Fruit fly (Drosophila melanogaster) whole organism: Measurements from ENCODE around the gene CG11583.

Source experiments
- CG8478 ChIP-seq: fragments of >200 bp; optimal IDR thresholded peaks from 2 replicates; lab custom pipeline; 2018; ENCODE audit warnings: inconsistent platforms
- Dll ChIP-seq: fragments of >200 bp; optimal IDR thresholded peaks from 2 replicates; lab custom pipeline; 2017
- EcR ChIP-seq, 2 experiments: fragments of >200 bp; optimal IDR thresholded peaks; 2 replicates each; lab custom pipeline; 2017; ENCODE audit warnings: missing biosample characterization in 2 of 2, missing genetic modification characterization in 2 of 2, missing genetic modification reagents in 2 of 2
- pan ChIP-seq: fragments of >200 bp; optimal IDR thresholded peaks from 2 replicates; lab custom pipeline; 2017
- psq ChIP-seq: fragments of >200 bp; optimal IDR thresholded peaks from 2 replicates; lab custom pipeline; 2017
- usp ChIP-seq: fragments of >200 bp; optimal IDR thresholded peaks from 2 replicates; lab custom pipeline; 2017; ENCODE audit warnings: missing biosample characterization, missing genetic modification characterization, mixed read lengths

CG11583 gene

dm6 chr3L:4282627-4283026, at the start of gene CG11583:
Gene CG11583, minus strand, starts transcription at chr3L:4282817.
- TF ChIP-seq EcR (GFP tag; optimal IDR thresholded peaks at IDR 0.05; lab: Kevin White, UChicago) (no peak), CG8478 (lab: Kevin White, UChicago) (no peak), pan (no peak), usp (GFP tag; lab: Kevin White, UChicago) (no peak), psq (lab: Kevin White, UChicago) (no peak), Dll (lab: Kevin White, UChicago) (no peak)

DNA sequence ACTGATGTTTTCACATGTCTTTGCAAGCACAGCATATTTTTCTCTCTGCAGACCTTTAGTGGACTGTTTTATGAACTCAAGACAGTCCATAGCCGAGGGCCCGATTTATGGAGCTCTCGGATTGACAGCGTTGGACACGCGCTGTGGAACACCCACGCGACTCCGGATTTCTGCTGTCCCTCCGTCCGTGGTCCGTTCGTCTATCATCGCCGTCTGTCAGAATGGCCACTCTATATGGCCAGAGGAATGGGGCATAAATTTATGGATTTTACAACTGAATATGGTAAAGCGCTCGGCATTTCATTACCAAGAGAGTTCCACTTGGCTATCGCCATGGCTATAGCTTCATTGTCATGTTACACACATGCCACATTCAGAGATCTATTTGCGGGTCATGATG, 45.4 kb upstream of the CG11583 start:
- TF ChIP-seq usp (GFP tag; lab: Kevin White, UChicago) (no peak), pan (no peak), Dll (lab: Kevin White, UChicago) (no peak), EcR (GFP tag; optimal IDR thresholded peaks at IDR 0.05; lab: Kevin White, UChicago) (no peak), CG8478 (lab: Kevin White, UChicago) (no peak), psq (lab: Kevin White, UChicago) (no peak)

dm6 chr3L:4322032-4322617, 39.5 kb upstream of the CG11583 start, which contains the start of gene CG15014:
Gene CG15014, minus strand, starts transcription at chr3L:4322259.
- TF ChIP-seq CG8478 (lab: Kevin White, UChicago): no peak
- TF ChIP-seq psq (lab: Kevin White, UChicago): no peak
- no peak for TF ChIP-seq EcR (GFP tag; optimal IDR thresholded peaks at IDR 0.05; lab: Kevin White, UChicago)
- TF ChIP-seq usp (GFP tag; lab: Kevin White, UChicago): no peak
- no peak for TF ChIP-seq pan
- no peak for TF ChIP-seq Dll (lab: Kevin White, UChicago)

DNA sequence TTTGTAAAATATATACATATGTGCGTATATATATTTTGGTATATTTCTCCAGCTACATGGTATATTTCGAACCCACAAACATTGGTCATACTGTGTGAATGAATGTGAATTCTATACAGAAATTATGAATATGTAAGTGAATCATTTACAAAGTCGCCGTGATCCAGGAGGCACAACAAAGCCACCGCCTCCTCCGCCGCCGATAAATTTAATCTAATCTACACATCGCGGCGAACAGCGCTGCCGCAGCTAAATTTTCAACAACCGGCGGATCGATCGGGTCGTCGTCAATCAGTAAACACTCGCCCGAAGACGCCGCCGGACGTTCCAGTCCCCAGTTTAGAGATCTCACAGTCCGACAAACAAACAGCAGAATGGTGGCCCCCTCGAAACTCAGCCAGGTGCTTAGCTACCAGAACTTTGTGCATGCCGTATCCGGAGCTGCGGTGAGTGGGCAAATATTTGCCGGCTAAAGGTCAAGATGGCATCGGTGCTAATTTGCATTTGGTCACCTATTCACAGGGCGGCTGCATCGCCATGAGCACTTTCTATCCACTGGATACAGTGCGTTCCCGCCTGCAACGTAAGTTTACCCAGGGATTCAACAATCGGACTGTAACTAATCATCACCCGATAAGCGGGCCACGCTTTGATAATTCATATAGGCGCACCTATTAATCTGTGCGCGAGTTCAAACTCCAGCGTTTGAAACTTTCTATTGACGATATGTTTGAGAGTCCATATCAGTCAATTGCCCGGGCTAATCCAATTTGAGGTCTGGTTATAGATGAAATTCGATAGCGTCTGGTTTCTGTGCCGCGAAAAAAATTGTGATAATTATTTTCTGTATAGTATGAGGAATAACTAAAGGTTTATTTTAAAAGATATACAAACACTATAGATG, 36.3 kb upstream of the CG11583 start, which contains the start of gene PMP34:
TSS of gene PMP34 (plus strand) at position 79 of the 904 bp plus-strand sequence.
- TF ChIP-seq psq (lab: Kevin White, UChicago): no peak
- TF ChIP-seq Dll (lab: Kevin White, UChicago): no peak
- no peak for TF ChIP-seq EcR (GFP tag; optimal IDR thresholded peaks at IDR 0.05; lab: Kevin White, UChicago)
- TF ChIP-seq usp (GFP tag; lab: Kevin White, UChicago): no peak
- no peak for TF ChIP-seq pan
- no peak for TF ChIP-seq CG8478 (lab: Kevin White, UChicago)

dm6 chr3L:4313299-4313698, 30.7 kb upstream of the CG11583 start, which contains the start of gene Claspin:
Gene Claspin, plus strand, starts transcription at chr3L:4313483.
- TF ChIP-seq psq (lab: Kevin White, UChicago) (no peak), pan (no peak)

DNA sequence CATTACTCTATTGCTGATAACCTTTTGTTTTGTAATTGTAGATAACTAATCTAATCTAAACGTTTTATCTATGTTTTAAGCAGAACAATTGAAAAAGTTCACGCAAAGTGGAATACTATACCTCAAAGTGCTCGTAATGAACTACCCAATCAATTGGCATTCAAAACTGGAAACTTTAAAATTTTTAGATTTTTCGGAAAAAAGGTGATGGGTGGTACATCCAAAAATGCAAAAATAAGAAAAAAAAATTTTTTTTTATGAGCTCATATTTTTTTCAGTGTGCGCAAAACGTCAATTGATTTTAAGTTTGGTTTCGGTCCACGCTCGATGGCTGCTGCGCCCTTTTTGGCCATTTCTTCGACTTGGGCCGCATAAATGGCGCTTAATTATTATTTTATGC, 28.0 kb upstream of the CG11583 start:
- TF ChIP-seq psq (lab: Kevin White, UChicago) (no peak), pan (no peak), CG8478 (lab: Kevin White, UChicago) (no peak), EcR (GFP tag; optimal IDR thresholded peaks at IDR 0.05; lab: Kevin White, UChicago) (no peak), Dll (lab: Kevin White, UChicago) (no peak), usp (GFP tag; lab: Kevin White, UChicago) (no peak)

DNA sequence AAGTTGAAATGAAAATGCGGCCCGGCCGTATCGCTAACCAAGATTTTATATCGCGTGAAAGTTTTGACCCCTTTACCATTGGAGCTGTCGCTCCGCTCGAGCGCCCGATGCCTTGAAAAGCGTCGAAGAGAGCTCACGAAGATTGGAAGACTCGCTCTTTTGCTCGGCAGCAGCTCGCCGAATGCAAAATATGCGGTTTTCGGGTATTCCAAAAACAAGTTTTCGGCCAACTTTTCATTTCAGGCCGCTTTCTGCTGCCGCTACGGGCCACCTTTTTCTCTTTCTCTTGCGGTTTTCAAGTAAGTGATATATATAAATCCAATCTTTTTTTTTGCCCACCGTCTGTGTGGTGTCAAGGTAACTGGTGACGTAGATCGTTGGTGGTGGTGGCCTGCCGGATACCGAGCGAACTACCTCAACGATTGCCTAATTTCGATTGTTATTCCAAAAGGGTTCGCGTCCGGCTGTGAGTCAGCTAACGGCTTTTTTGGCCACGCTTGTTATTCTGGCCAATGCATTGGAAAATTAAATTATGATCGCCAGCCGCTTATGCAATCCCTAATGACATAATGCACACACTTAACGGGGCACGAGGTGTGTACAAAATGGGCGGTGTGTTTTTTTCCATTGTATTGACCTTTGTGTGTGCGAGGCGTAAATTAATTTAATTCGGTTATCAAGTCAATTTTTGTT, 25.2 kb upstream of the CG11583 start, which contains the start of gene dyl:
TSS of gene dyl (minus strand) at position 28 of the 693 bp plus-strand sequence.
- no peak for TF ChIP-seq Dll (lab: Kevin White, UChicago)
- no peak for TF ChIP-seq pan
- no peak for TF ChIP-seq psq (lab: Kevin White, UChicago)
- no peak for TF ChIP-seq CG8478 (lab: Kevin White, UChicago)
- TF ChIP-seq usp (GFP tag; lab: Kevin White, UChicago): no peak
- no peak for TF ChIP-seq EcR (GFP tag; optimal IDR thresholded peaks at IDR 0.05; lab: Kevin White, UChicago)

DNA sequence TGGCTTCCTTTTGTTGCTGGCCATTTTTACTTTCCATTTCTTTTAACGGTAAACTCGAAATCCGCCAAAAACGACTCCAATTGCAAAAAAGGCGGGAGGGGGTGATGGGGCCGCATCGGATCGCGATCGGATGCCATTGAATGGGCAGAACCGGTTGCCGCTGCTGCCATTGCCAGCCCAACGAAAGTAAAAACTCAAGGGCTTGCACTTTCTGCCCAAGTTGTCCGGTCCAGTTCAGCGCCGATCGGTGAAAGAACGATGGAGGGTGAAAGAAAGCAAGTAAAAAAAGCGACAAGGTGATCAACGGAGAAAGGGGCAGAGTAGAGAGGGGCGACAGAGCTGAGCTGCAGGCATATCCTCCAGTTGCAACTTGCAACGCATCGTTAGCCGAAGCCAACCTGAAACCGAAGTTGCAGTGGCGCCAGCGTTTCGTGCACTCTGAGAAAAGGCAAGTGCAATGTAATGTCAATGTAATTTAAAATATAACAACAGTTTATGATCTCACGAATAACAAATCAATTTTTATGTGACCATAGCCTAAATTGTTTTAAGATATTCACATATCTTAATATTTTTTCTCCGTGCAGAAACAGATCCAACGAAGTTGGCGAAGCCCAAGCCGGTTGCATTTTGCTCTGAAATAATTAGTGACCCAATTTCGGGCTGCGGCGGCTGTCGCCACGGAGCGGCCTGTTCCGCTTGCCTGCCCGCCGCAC, 21.8 kb upstream of the CG11583 start:
- no peak for TF ChIP-seq EcR (GFP tag; optimal IDR thresholded peaks at IDR 0.05; lab: Kevin White, UChicago)
- no peak for TF ChIP-seq psq (lab: Kevin White, UChicago)
- TF ChIP-seq Dll (lab: Kevin White, UChicago): no peak
- TF ChIP-seq pan: no peak
- no peak for TF ChIP-seq CG8478 (lab: Kevin White, UChicago)
- no peak for TF ChIP-seq usp (GFP tag; lab: Kevin White, UChicago)

- TF ChIP-seq pan (no peak), EcR (GFP tag; optimal IDR thresholded peaks at IDR 0.05; lab: Kevin White, UChicago) (no peak), CG8478 (lab: Kevin White, UChicago) (no peak), Dll (lab: Kevin White, UChicago) (no peak), psq (lab: Kevin White, UChicago) (no peak), usp (GFP tag; lab: Kevin White, UChicago) (no peak)
Observed at dm6 chr3L:4302088-4302487, 19.5 kb upstream of the CG11583 start.

DNA sequence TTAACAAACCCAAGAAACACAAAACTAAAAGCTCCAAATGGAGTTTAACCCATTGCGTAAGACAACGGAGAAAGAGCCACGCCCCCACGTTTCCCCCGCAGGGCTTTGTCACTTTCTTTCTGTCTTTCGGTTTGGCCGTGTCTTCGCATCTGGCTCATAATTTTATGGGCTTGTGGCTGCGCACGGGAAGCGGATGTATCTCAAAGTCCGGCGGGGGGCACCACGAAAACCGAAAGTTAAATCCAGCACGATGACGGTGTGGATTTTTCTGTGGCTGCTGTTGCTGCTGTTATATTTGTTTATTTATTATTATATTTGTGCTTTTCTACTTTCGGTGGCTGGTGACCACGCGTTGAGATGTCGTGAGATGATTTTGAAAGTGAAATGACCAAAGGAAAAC, 14.1 kb upstream of the CG11583 start:
- TF ChIP-seq usp (GFP tag; lab: Kevin White, UChicago): no peak
- TF ChIP-seq psq (lab: Kevin White, UChicago): no peak
- TF ChIP-seq Dll (lab: Kevin White, UChicago): no peak
- no peak for TF ChIP-seq CG8478 (lab: Kevin White, UChicago)
- TF ChIP-seq EcR (GFP tag; optimal IDR thresholded peaks at IDR 0.05; lab: Kevin White, UChicago): no peak
- TF ChIP-seq pan: no peak
